Fruit fly (Drosophila melanogaster): ENCODE results near the gene Fpgs2.

- no peak for TF ChIP-seq CG8478 (optimal IDR thresholded peaks at IDR 0.05)
- TF ChIP-seq CTCF (optimal IDR thresholded peaks at IDR 0.05) = peak; percentile 80 to 85
These were observed 20.8 kb downstream of the Fpgs2 start for dm6 chr2L:3893331-3893730.

Data from S2 (cell line).